Fruit fly (Drosophila melanogaster): ENCODE data around the gene p.

DNA sequence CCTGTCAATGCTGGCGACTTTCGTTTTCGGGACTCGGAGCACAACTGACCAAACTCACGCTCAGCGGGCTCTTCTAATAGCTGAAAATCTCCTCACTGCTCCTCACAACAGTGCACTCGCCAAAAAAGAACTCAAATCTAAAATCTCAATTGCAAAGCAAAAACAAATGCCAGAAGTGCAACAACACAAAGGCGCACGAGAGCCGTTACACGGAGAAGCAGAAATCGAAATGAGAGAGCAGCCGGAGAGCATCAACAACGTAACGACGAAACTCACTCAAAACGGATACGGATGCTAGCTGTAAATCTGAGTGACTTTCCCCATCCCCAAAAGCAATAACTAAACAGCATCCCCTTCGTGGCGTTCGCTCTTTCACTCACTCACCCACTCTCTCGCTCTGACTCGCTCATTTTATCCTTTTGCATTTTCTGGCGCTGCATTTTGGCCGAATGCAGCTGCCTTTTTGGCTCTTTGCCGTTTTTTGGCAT lies 27.3 kb upstream of the p start, which contains the start of gene hb:
- TF ChIP-seq Dll (optimal IDR thresholded peaks at IDR 0.05) (no peak), usp (GFP tag; optimal IDR thresholded peaks at IDR 0.05) (no peak), CG8478 (optimal IDR thresholded peaks at IDR 0.05) (no peak), pan (optimal IDR thresholded peaks at IDR 0.05) (no peak), psq (optimal IDR thresholded peaks at IDR 0.05) (no peak)
